Fruit fly (Drosophila melanogaster) whole organism, wandering third instar larva: Measurements from ENCODE around the gene CG14960.

Experiments
- CG32264 ChIP-seq: fragments of 200-800 bp; sonication (Bioruptor generic); optimal IDR thresholded peaks from 2 replicates; lab custom pipeline; 2016; ENCODE audit warnings: missing biosample characterization, missing genetic modification characterization
- CG9705 ChIP-seq: fragments of 200-800 bp; sonication (Bioruptor generic); optimal IDR thresholded peaks from 2 replicates; lab custom pipeline; 2018; ENCODE audit warnings: missing biosample characterization, mild to moderate bottlenecking, missing genetic modification characterization
- CrebA ChIP-seq: fragments of 200-800 bp; sonication (Bioruptor generic); optimal IDR thresholded peaks from 2 replicates; lab custom pipeline; 2016; ENCODE audit warnings: missing biosample characterization, mild to moderate bottlenecking, missing genetic modification characterization, borderline replicate concordance
- Dfd ChIP-seq: fragments of >200 bp; optimal IDR thresholded peaks from 2 replicates; lab custom pipeline; 2017; ENCODE audit warnings: missing biosample characterization, missing genetic modification characterization
- HLH106 ChIP-seq: fragments of 200-800 bp; optimal IDR thresholded peaks from 3 replicates; lab custom pipeline; 2019; ENCODE audit warnings: missing biosample characterization, mild to moderate bottlenecking, missing genetic modification characterization, moderate library complexity
- Hr78 ChIP-seq: fragments of >200 bp; optimal IDR thresholded peaks from 2 replicates; lab custom pipeline; 2017; ENCODE audit warnings: missing biosample characterization, missing genetic modification characterization
- Hr83 ChIP-seq: fragments of 200-300 bp; sonication (Bioruptor generic); optimal IDR thresholded peaks from 2 replicates; lab custom pipeline; 2016; ENCODE audit warnings: missing biosample characterization, mild to moderate bottlenecking, missing genetic modification characterization, moderate library complexity; ENCODE audit not compliant: poor library complexity, severe bottlenecking
- Jra ChIP-seq: sonication (Bioruptor generic); optimal IDR thresholded peaks from 2 replicates; lab custom pipeline; 2016; ENCODE audit warnings: missing biosample characterization, missing genetic modification characterization
- Mio ChIP-seq: sonication (Bioruptor generic); optimal IDR thresholded peaks from 2 replicates; lab custom pipeline; 2016; ENCODE audit warnings: missing biosample characterization, missing genetic modification characterization
- Myc ChIP-seq: fragments of >200 bp; optimal IDR thresholded peaks from 2 replicates; lab custom pipeline; 2017
- N ChIP-seq: fragments of >200 bp; optimal IDR thresholded peaks from 2 replicates; lab custom pipeline; 2018; ENCODE audit warnings: missing biosample characterization, missing external identifiers, missing genetic modification characterization
- OdsH ChIP-seq: fragments of 200-800 bp; sonication (Bioruptor generic); optimal IDR thresholded peaks from 2 replicates; lab custom pipeline; 2016; ENCODE audit warnings: missing biosample characterization, mild to moderate bottlenecking, missing genetic modification characterization
- Rel ChIP-seq, 2 experiments: fragments of 200-800 bp; sonication (Bioruptor generic) in 1 of 2; optimal IDR thresholded peaks; 2 replicates in 1 of 2; 3 replicates in 1 of 2; lab custom pipeline; 2016 to 2019; ENCODE audit warnings: mild to moderate bottlenecking in 2 of 2, missing biosample characterization in 2 of 2, missing genetic modification characterization in 2 of 2, moderate library complexity in 1 of 2
- Sp1 ChIP-seq: fragments of 200-800 bp; sonication (Bioruptor generic); optimal IDR thresholded peaks from 3 replicates; lab custom pipeline; 2019; ENCODE audit warnings: missing biosample characterization, mild to moderate bottlenecking, missing genetic modification characterization, moderate library complexity
- Vsx2 ChIP-seq: fragments of 200-300, 225-300 bp; sonication (Bioruptor generic); optimal IDR thresholded peaks from 2 replicates; lab custom pipeline; 2018; ENCODE audit warnings: missing biosample characterization, missing genetic modification characterization; ENCODE audit not compliant: partially characterized antibody
- br ChIP-seq: fragments of 200-800 bp; sonication (Bioruptor generic); optimal IDR thresholded peaks from 2 replicates; lab custom pipeline; 2016; ENCODE audit warnings: missing biosample characterization, missing genetic modification characterization
- dl ChIP-seq, 2 experiments: fragments of 175-275, 200-275 bp in 1 of 2; fragments of 200-275 bp in 1 of 2; sonication (Bioruptor generic); optimal IDR thresholded peaks; lab custom pipeline; 2018; ENCODE audit warnings: mild to moderate bottlenecking in 2 of 2, missing biosample characterization in 2 of 2, missing genetic modification characterization in 2 of 2, moderate library complexity in 2 of 2; ENCODE audit not compliant: partially characterized antibody in 2 of 2, insufficient read depth in 1 of 2
- dmrt93B ChIP-seq: fragments of 200-800 bp; sonication (Bioruptor generic); optimal IDR thresholded peaks from 2 replicates; lab custom pipeline; 2018; ENCODE audit warnings: missing biosample characterization, mild to moderate bottlenecking, missing genetic modification characterization
- ey ChIP-seq: fragments of 200-800 bp; sonication (Bioruptor generic); optimal IDR thresholded peaks from 2 replicates; lab custom pipeline; 2016; ENCODE audit warnings: missing biosample characterization, missing genetic modification characterization
- foxo ChIP-seq, 2 experiments: fragments of 200-800 bp; sonication (Bioruptor generic); optimal IDR thresholded peaks; 2 replicates in 1 of 2; 3 replicates in 1 of 2; lab custom pipeline; 2016 to 2017; ENCODE audit warnings: missing biosample characterization in 2 of 2, missing genetic modification characterization in 2 of 2
- fru ChIP-seq: fragments of 200-800 bp; sonication (Bioruptor generic); optimal IDR thresholded peaks from 3 replicates; lab custom pipeline; 2016; ENCODE audit warnings: missing biosample characterization, mild to moderate bottlenecking, missing genetic modification characterization
- h ChIP-seq: fragments of 200-800 bp; sonication (Bioruptor generic); optimal IDR thresholded peaks from 3 replicates; lab custom pipeline; 2016; ENCODE audit warnings: missing biosample characterization, mild to moderate bottlenecking, missing genetic modification characterization
- jim ChIP-seq: fragments of 175-275, 200-325 bp; sonication (Bioruptor generic); optimal IDR thresholded peaks from 2 replicates; lab custom pipeline; 2016; ENCODE audit warnings: missing biosample characterization, mild to moderate bottlenecking, missing genetic modification characterization
- lola ChIP-seq: fragments of >200 bp; optimal IDR thresholded peaks from 2 replicates; lab custom pipeline; 2017; ENCODE audit warnings: missing biosample characterization, missing genetic modification characterization
- pan ChIP-seq: fragments of >200 bp; optimal IDR thresholded peaks from 2 replicates; lab custom pipeline; 2017
- rgr ChIP-seq: fragments of 200-800 bp; sonication (Bioruptor generic); optimal IDR thresholded peaks from 3 replicates; lab custom pipeline; 2016; ENCODE audit warnings: missing biosample characterization, mild to moderate bottlenecking, missing genetic modification characterization
- sage ChIP-seq: fragments of 200-800 bp; sonication (Bioruptor generic); optimal IDR thresholded peaks from 2 replicates; lab custom pipeline; 2016; ENCODE audit warnings: missing biosample characterization, mild to moderate bottlenecking, missing genetic modification characterization
- sv ChIP-seq: fragments of 200-800 bp; sonication (Bioruptor generic); optimal IDR thresholded peaks from 3 replicates; lab custom pipeline; 2016; ENCODE audit warnings: missing biosample characterization, missing genetic modification characterization
- tai ChIP-seq: sonication (Bioruptor generic); optimal IDR thresholded peaks from 2 replicates; lab custom pipeline; 2016; ENCODE audit warnings: missing biosample characterization, missing genetic modification characterization
- usp ChIP-seq: fragments of >200 bp; optimal IDR thresholded peaks from 2 replicates; lab custom pipeline; 2017; ENCODE audit warnings: missing biosample characterization, missing genetic modification characterization
- woc ChIP-seq: sonication (Bioruptor generic); optimal IDR thresholded peaks from 2 replicates; lab custom pipeline; 2016; ENCODE audit warnings: missing biosample characterization, mild to moderate bottlenecking, missing genetic modification characterization

Gene CG14960

dm6 chr3L:3279930-3280329, 9.1 kb downstream of the CG14960 start, which contains the start of gene CG12017:
Gene CG12017, plus strand, starts transcription at chr3L:3280239.
- TF ChIP-seq Sp1 (GFP tag; lab: Kevin White, UChicago) (no peak), usp (GFP tag; lab: Kevin White, UChicago) (no peak), br (GFP tag; lab: Kevin White, UChicago) (no peak), ey (no peak), sage (no peak), jim (no peak), dmrt93B (GFP tag; lab: Kevin White, UChicago) (no peak), OdsH (GFP tag; lab: Kevin White, UChicago) (no peak), CrebA (GFP tag; lab: Kevin White, UChicago) (no peak), sv (GFP tag; lab: Kevin White, UChicago) (no peak), Mio (no peak), CG32264 (GFP tag; lab: Kevin White, UChicago) (no peak), Rel (GFP tag; optimal IDR thresholded peaks at IDR 0.05; lab: Kevin White, UChicago) (no peak), Rel (tag; optimal IDR thresholded peaks at IDR 0.05; lab: Kevin White, UChicago) (no peak)

- no peak for TF ChIP-seq Hr83 (GFP tag; lab: Kevin White, UChicago)
- TF ChIP-seq fru: no peak
- no peak for TF ChIP-seq dmrt93B (GFP tag; lab: Kevin White, UChicago)
- TF ChIP-seq foxo (GFP tag; optimal IDR thresholded peaks at IDR 0.05; lab: Kevin White, UChicago): no peak
- no peak for TF ChIP-seq Rel (GFP tag; optimal IDR thresholded peaks at IDR 0.05; lab: Kevin White, UChicago)
- TF ChIP-seq Rel (tag; optimal IDR thresholded peaks at IDR 0.05; lab: Kevin White, UChicago): no peak
- TF ChIP-seq woc (GFP tag; lab: Kevin White, UChicago): no peak
- no peak for TF ChIP-seq tai (GFP tag; lab: Kevin White, UChicago)
- TF ChIP-seq Jra (GFP tag; lab: Kevin White, UChicago): no peak
- no peak for TF ChIP-seq h
- no peak for TF ChIP-seq rgr (GFP tag; lab: Kevin White, UChicago)
- TF ChIP-seq Vsx2 (GFP tag; lab: Kevin White, UChicago): no peak
- TF ChIP-seq dl (GFP tag; optimal IDR thresholded peaks at IDR 0.05; lab: Kevin White, UChicago; ENCODE audit: insufficient read depth in 1 of 2, partially characterized antibody in 2 of 2): no peak
- TF ChIP-seq N (GFP tag; lab: Kevin White, UChicago): no peak
- no peak for TF ChIP-seq br (GFP tag; lab: Kevin White, UChicago)
- no peak for TF ChIP-seq lola (GFP tag; lab: Kevin White, UChicago)
These were observed 12.4 kb downstream of the CG14960 start for dm6 chr3L:3283264-3283663.

dm6 chr3L:3284900-3285299, 14.1 kb downstream of the CG14960 start:
- TF ChIP-seq CG32264 (GFP tag; lab: Kevin White, UChicago): no peak
- no peak for TF ChIP-seq ey
- TF ChIP-seq rgr (GFP tag; lab: Kevin White, UChicago): no peak

DNA sequence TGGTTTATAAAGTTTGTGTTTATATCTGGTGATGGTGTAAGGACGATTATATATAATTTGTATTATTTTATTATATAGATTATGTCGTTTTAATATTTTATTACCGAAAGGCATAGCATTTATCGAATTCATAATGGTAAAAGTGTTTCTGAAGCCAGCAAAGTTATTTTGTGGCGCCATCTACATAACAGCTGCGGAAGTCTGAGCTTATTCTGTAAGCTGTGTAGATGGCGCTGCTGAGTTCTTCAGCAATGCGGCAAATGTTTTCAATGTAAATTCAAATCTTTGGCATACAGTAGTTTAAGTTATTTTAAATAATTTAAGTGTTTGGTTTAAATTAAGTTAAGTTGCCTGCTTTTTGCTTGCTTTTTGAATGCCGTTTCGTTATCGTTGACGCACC, 17.6 kb downstream of the CG14960 start:
- no peak for TF ChIP-seq jim
- TF ChIP-seq CG9705 (GFP tag; lab: Kevin White, UChicago): no peak
- TF ChIP-seq Hr83 (GFP tag; lab: Kevin White, UChicago): no peak
- TF ChIP-seq Vsx2 (GFP tag; lab: Kevin White, UChicago): no peak
- no peak for TF ChIP-seq fru
- no peak for TF ChIP-seq CG32264 (GFP tag; lab: Kevin White, UChicago)
- peak in 1 of 2 experiments; percentile 4 for TF ChIP-seq foxo (GFP tag; optimal IDR thresholded peaks at IDR 0.05; lab: Kevin White, UChicago)
- TF ChIP-seq Hr78 (GFP tag; lab: Kevin White, UChicago): no peak
- no peak for TF ChIP-seq sv (GFP tag; lab: Kevin White, UChicago)
- no peak for TF ChIP-seq rgr (GFP tag; lab: Kevin White, UChicago)
- no peak for TF ChIP-seq Rel (GFP tag; optimal IDR thresholded peaks at IDR 0.05; lab: Kevin White, UChicago)
- no peak for TF ChIP-seq Rel (tag; optimal IDR thresholded peaks at IDR 0.05; lab: Kevin White, UChicago)
- no peak for TF ChIP-seq ey
- no peak for TF ChIP-seq Dfd (GFP tag; lab: Kevin White, UChicago)
- no peak for TF ChIP-seq Jra (GFP tag; lab: Kevin White, UChicago)
- peak; percentile 8 for TF ChIP-seq Myc (lab: Kevin White, UChicago)
- no peak for TF ChIP-seq pan (lab: Kevin White, UChicago)
- no peak for TF ChIP-seq dl (GFP tag; optimal IDR thresholded peaks at IDR 0.05; lab: Kevin White, UChicago; ENCODE audit: insufficient read depth in 1 of 2, partially characterized antibody in 2 of 2)
- TF ChIP-seq sage: no peak
- TF ChIP-seq HLH106 (tag; lab: Kevin White, UChicago): peak; percentile 9
- TF ChIP-seq CrebA (GFP tag; lab: Kevin White, UChicago): no peak
- TF ChIP-seq dmrt93B (GFP tag; lab: Kevin White, UChicago): no peak
